Fruit fly (Drosophila melanogaster): Measurements from ENCODE around the gene Skel.

The Skel gene

DNA sequence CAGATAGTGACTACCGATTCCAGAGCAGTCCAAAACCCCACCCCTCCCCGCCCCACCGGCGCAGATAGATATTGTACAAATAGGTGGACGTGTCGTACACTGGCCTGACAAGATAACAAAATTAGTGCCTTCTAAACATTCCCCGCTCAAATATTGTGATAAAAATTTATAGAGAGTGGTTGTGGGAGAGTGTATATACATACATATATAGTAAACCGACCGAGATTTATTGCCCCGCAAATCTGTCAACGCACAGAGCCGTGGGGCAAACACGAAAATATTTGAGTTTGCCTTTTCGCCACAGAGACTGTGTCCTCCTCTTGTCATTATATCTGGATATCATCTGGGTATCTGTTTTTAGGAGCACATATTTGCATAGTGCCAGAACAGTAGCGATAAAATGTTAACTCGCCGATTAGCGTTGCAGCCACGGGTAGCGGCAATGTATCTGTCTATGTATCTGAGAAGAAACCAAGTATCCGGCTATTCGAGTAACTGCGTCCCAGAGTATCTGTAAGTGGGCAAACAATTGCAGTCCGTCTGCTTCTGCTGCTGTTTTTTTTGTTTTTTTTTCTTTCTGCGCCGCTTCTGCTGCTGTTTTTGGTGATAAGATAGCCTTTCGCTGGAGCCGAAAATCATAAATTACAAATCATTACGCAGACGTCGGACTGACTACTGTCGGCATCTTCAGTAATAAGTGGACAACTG is 43.5 kb upstream of the Skel start (continued):
- TF ChIP-seq CG14014 (GFP tag; IDR thresholded peaks at IDR 0.05) (no peak), CG9932 (GFP tag; IDR thresholded peaks at IDR 0.05) (no peak), CG13894 (tag; optimal IDR thresholded peaks at IDR 0.05) (no peak), CG9817 (tag; optimal IDR thresholded peaks at IDR 0.05) (peak; percentile 1), kay (GFP tag; optimal IDR thresholded peaks at IDR 0.05) (no peak), NfI (GFP tag; optimal IDR thresholded peaks at IDR 0.05) (no peak), CG6254 (GFP tag; optimal IDR thresholded peaks at IDR 0.05) (no peak), CG16813 (GFP tag; IDR thresholded peaks at IDR 0.05; ENCODE audit: partially characterized antibody) (no peak), Sry-β (GFP tag; optimal IDR thresholded peaks at IDR 0.05) (no peak), inv (GFP tag; IDR thresholded peaks at IDR 0.05; ENCODE audit: partially characterized antibody) (no peak), Bgb (GFP tag; IDR thresholded peaks at IDR 0.05; ENCODE audit: partially characterized antibody) (no peak), B-H2 (GFP tag; optimal IDR thresholded peaks at IDR 0.05) (no peak), trem (tag; optimal IDR thresholded peaks at IDR 0.05) (peak; percentile 14), CG34376 (GFP tag; optimal IDR thresholded peaks at IDR 0.05) (peak; percentile 17), CG11723 (GFP tag; optimal IDR thresholded peaks at IDR 0.05) (peak; percentile 36), CG12104 (GFP tag; optimal IDR thresholded peaks at IDR 0.05) (peak; percentile 41), CG18476 (GFP tag; optimal IDR thresholded peaks at IDR 0.05) (no peak), jing (GFP tag; optimal IDR thresholded peaks at IDR 0.05) (peak; percentile 20), CG18764 (GFP tag; optimal IDR thresholded peaks at IDR 0.05) (no peak), Taf1 (GFP tag; IDR thresholded peaks at IDR 0.05) (no peak), Bdp1 (GFP tag; optimal IDR thresholded peaks at IDR 0.05) (no peak), dimm (GFP tag; IDR thresholded peaks at IDR 0.05) (no peak), CG14667 (GFP tag; IDR thresholded peaks at IDR 0.05) (no peak), bowl (GFP tag; IDR thresholded peaks at IDR 0.05) (no peak), CG17912 (GFP tag; optimal IDR thresholded peaks at IDR 0.05) (peak; percentile 49), CG34224 (GFP tag; IDR thresholded peaks at IDR 0.05; ENCODE audit: partially characterized antibody) (no peak), B-H1 (GFP tag; IDR thresholded peaks at IDR 0.05) (no peak), repo (GFP tag; optimal IDR thresholded peaks at IDR 0.05) (no peak), Kr (GFP tag; optimal IDR thresholded peaks at IDR 0.05) (peak; percentile 87), crol (GFP tag; IDR thresholded peaks at IDR 0.05) (peak; percentile 87), al (GFP tag; IDR thresholded peaks at IDR 0.05) (no peak), Hmx (GFP tag; optimal IDR thresholded peaks at IDR 0.05) (no peak), ash1 (GFP tag; optimal IDR thresholded peaks at IDR 0.05) (peak; percentile 26), Camta (GFP tag; optimal IDR thresholded peaks at IDR 0.05) (no peak), CG17802 (tag; optimal IDR thresholded peaks at IDR 0.05) (no peak), Pdp1 (GFP tag; optimal IDR thresholded peaks at IDR 0.05) (no peak), CG11696 (GFP tag; IDR thresholded peaks at IDR 0.05) (no peak), fd102C (GFP tag; optimal IDR thresholded peaks at IDR 0.05) (peak; percentile 77), Hey (tag; optimal IDR thresholded peaks at IDR 0.05) (peak; percentile 98), sug (tag; optimal IDR thresholded peaks at IDR 0.05) (peak; percentile 69), Sox100B (GFP tag; optimal IDR thresholded peaks at IDR 0.05) (peak; percentile 64), CG12071 (GFP tag; optimal IDR thresholded peaks at IDR 0.05) (peak; percentile 51), CG5180 (GFP tag; optimal IDR thresholded peaks at IDR 0.05) (peak; percentile 63), CG2712 (tag; optimal IDR thresholded peaks at IDR 0.05) (peak; percentile 57), CG7556 (GFP tag; optimal IDR thresholded peaks at IDR 0.05) (peak; percentile 67), CG9797 (GFP tag; optimal IDR thresholded peaks at IDR 0.05) (no peak), PHDP (tag; optimal IDR thresholded peaks at IDR 0.05) (peak; percentile 60), Ets97D (GFP tag; optimal IDR thresholded peaks at IDR 0.05) (no peak), CG16779 (GFP tag; IDR thresholded peaks at IDR 0.05) (no peak)

Data from whole organism, embryonic.